Fruit fly (Drosophila melanogaster) whole organism, wandering third instar larva: ENCODE results near the gene Prosalpha6.

ENCODE experiments used
- Abd-B ChIP-seq: fragments of >200 bp; optimal IDR thresholded peaks from 2 replicates; lab custom pipeline; 2017; ENCODE audit warnings: missing biosample characterization, missing genetic modification characterization
- Dfd ChIP-seq: fragments of >200 bp; optimal IDR thresholded peaks from 2 replicates; lab custom pipeline; 2017; ENCODE audit warnings: missing biosample characterization, missing genetic modification characterization
- Dif ChIP-seq: fragments of 200-275, 200-300 bp; sonication (Bioruptor generic); optimal IDR thresholded peaks from 2 replicates; lab custom pipeline; 2018; ENCODE audit warnings: missing biosample characterization, missing genetic modification characterization; ENCODE audit not compliant: partially characterized antibody
- Hr83 ChIP-seq: fragments of 200-300 bp; sonication (Bioruptor generic); optimal IDR thresholded peaks from 2 replicates; lab custom pipeline; 2016; ENCODE audit warnings: missing biosample characterization, mild to moderate bottlenecking, missing genetic modification characterization, moderate library complexity; ENCODE audit not compliant: poor library complexity, severe bottlenecking
- Myc ChIP-seq: fragments of >200 bp; optimal IDR thresholded peaks from 2 replicates; lab custom pipeline; 2017
- Vsx2 ChIP-seq: fragments of 200-300, 225-300 bp; sonication (Bioruptor generic); optimal IDR thresholded peaks from 2 replicates; lab custom pipeline; 2018; ENCODE audit warnings: missing biosample characterization, missing genetic modification characterization; ENCODE audit not compliant: partially characterized antibody
- brk ChIP-seq: fragments of 200-800 bp; sonication (Bioruptor generic); optimal IDR thresholded peaks from 2 replicates; lab custom pipeline; 2016; ENCODE audit warnings: missing biosample characterization, mild to moderate bottlenecking, missing genetic modification characterization
- dmrt93B ChIP-seq: fragments of 200-800 bp; sonication (Bioruptor generic); optimal IDR thresholded peaks from 2 replicates; lab custom pipeline; 2018; ENCODE audit warnings: missing biosample characterization, mild to moderate bottlenecking, missing genetic modification characterization
- dsf ChIP-seq: sonication (Bioruptor generic); optimal IDR thresholded peaks from 2 replicates; lab custom pipeline; 2016; ENCODE audit warnings: missing biosample characterization, missing genetic modification characterization, borderline replicate concordance
- ey ChIP-seq: fragments of 200-800 bp; sonication (Bioruptor generic); optimal IDR thresholded peaks from 2 replicates; lab custom pipeline; 2016; ENCODE audit warnings: missing biosample characterization, missing genetic modification characterization
- h ChIP-seq: fragments of 200-800 bp; sonication (Bioruptor generic); optimal IDR thresholded peaks from 3 replicates; lab custom pipeline; 2016; ENCODE audit warnings: missing biosample characterization, mild to moderate bottlenecking, missing genetic modification characterization
- lola ChIP-seq: fragments of >200 bp; optimal IDR thresholded peaks from 2 replicates; lab custom pipeline; 2017; ENCODE audit warnings: missing biosample characterization, missing genetic modification characterization
- pan ChIP-seq: fragments of >200 bp; optimal IDR thresholded peaks from 2 replicates; lab custom pipeline; 2017
- psq ChIP-seq: fragments of 200-800 bp; sonication (Bioruptor generic); optimal IDR thresholded peaks from 3 replicates; lab custom pipeline; 2017; ENCODE audit warnings: missing biosample characterization, mild to moderate bottlenecking, missing genetic modification characterization, moderate library complexity

- TF ChIP-seq Abd-B (GFP tag; lab: Kevin White, UChicago) (no peak), h (GFP tag; lab: Kevin White, UChicago) (no peak), Myc (lab: Kevin White, UChicago) (no peak), Hr83 (GFP tag; lab: Kevin White, UChicago) (no peak), lola (GFP tag; lab: Kevin White, UChicago) (no peak), Vsx2 (GFP tag; lab: Kevin White, UChicago) (no peak), psq (GFP tag; lab: Kevin White, UChicago) (no peak), pan (lab: Kevin White, UChicago) (no peak), Dfd (GFP tag; lab: Kevin White, UChicago) (no peak), Dif (GFP tag; lab: Kevin White, UChicago) (no peak), ey (GFP tag; lab: Kevin White, UChicago) (no peak), brk (GFP tag; lab: Kevin White, UChicago) (no peak), dmrt93B (GFP tag; lab: Kevin White, UChicago) (no peak), dsf (GFP tag; lab: Kevin White, UChicago) (no peak)
These were observed 22.2 kb upstream of the Prosalpha6 start, which contains the start of gene Sur for dm6 chr2L:10198911-10199310.
